Fruit fly (Drosophila melanogaster): ENCODE measurements around the gene Rala.

The Rala gene

DNA sequence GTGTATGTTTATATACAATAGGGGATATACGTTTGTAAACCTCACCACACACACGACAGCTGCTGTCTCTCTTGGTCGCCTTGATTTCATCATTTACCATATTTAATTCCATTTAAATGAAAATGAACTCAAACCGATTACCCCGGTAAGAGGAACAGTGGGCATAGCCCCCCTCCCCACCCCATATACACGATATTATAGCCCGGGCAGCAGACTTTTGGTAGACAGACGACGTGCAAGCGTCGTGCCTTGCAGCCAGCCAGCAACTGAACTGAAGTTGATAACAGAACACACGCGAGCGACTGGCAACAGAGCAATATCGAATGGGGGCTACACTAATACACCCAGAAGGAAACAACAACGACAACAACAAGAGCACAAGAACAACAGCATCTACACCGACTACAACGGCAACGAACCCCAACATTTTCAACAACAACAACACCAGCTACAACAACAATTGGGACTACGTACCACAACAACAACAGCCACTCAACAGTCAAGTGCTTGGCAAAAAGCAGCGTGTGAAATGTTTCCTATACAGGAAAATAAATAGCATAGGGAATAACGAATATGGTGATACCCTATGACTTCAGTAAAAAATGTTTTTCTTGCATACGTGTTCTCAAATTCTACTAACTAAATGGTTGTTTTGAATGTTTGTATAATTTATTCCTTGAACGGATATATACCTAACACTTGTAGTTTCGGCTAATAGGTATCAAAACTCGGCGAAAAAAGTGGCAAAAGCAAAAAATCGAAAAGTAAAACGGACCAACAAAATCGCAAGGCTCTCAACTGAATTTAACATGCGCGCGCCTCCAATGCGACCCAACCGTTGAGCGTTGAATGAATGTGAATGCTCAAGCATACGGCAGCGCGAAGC is 23.8 kb upstream of the Rala start (continued):
- TF ChIP-seq CG2875 (GFP tag; optimal IDR thresholded peaks at IDR 0.05) (peak; percentile 38), ato (GFP tag; IDR thresholded peaks at IDR 0.05; ENCODE audit: partially characterized antibody) (0 out of 2 replicates have a peak, but pooled peaks have one; percentile 29), run (tag; optimal IDR thresholded peaks at IDR 0.05) (peak; percentile 65), CG6272 (GFP tag; IDR thresholded peaks at IDR 0.05) (peak; percentile 74), jing (GFP tag; optimal IDR thresholded peaks at IDR 0.05) (peak; percentile 84), CG1832 (GFP tag; optimal IDR thresholded peaks at IDR 0.05) (no peak), CG17361 (GFP tag; IDR thresholded peaks at IDR 0.05) (no peak; the same call in 2 of the 3 replicates), CG3065 (GFP tag; optimal IDR thresholded peaks at IDR 0.05) (no peak), CG17328 (GFP tag; IDR thresholded peaks at IDR 0.05) (peak; percentile 85), Mrtf (GFP tag; IDR thresholded peaks at IDR 0.05) (peak; percentile 83), Ravus (GFP tag; IDR thresholded peaks at IDR 0.05) (peak; percentile 71), schlank (tag; optimal IDR thresholded peaks at IDR 0.05) (peak; percentile 66), CG17186 (GFP tag; optimal IDR thresholded peaks at IDR 0.05) (no peak), Ada2b (GFP tag; IDR thresholded peaks at IDR 0.05) (peak; percentile 86), bsh (GFP tag; optimal IDR thresholded peaks at IDR 0.05) (peak; percentile 26 to 81), YL-1 (GFP tag; optimal IDR thresholded peaks at IDR 0.05) (no peak), CG5180 (GFP tag; optimal IDR thresholded peaks at IDR 0.05) (peak; percentile 94), Oaz (GFP tag; IDR thresholded peaks at IDR 0.05) (peak; percentile 62), NFAT (GFP tag; IDR thresholded peaks at IDR 0.05) (peak; percentile 23; the same call in 1 of the 2 replicates), Xbp1 (GFP tag; optimal IDR thresholded peaks at IDR 0.05) (peak; percentile 82), zfh2 (GFP tag; optimal IDR thresholded peaks at IDR 0.05) (peak; percentile 71), nmo (GFP tag; optimal IDR thresholded peaks at IDR 0.05) (peak; percentile 86), al (GFP tag; IDR thresholded peaks at IDR 0.05) (peak; percentile 83), insv (GFP tag; optimal IDR thresholded peaks at IDR 0.05) (no peak), CG8359 (GFP tag; optimal IDR thresholded peaks at IDR 0.05; ENCODE audit: borderline replicate concordance) (peak; percentile 52), CG7987 (GFP tag; optimal IDR thresholded peaks at IDR 0.05) (no peak), ttk (GFP tag; IDR thresholded peaks at IDR 0.05) (peak; percentile 81), CG8089 (GFP tag; optimal IDR thresholded peaks at IDR 0.05) (peak; percentile 74), CG17385 (GFP tag; optimal IDR thresholded peaks at IDR 0.05) (peak; percentile 79), CG2199 (GFP tag; IDR thresholded peaks at IDR 0.05) (peak; percentile 46; the same call in 2 of the 3 replicates), oc (tag; optimal IDR thresholded peaks at IDR 0.05) (peak; percentile 86), Hr39 (optimal IDR thresholded peaks at IDR 0.05) (no peak), CG10654 (GFP tag; optimal IDR thresholded peaks at IDR 0.05) (peak; percentile 70), B-H2 (GFP tag; optimal IDR thresholded peaks at IDR 0.05) (peak; percentile 49), croc (GFP tag; conservative IDR thresholded peaks at IDR 0.05) (peak; percentile 69), pho (GFP tag; optimal IDR thresholded peaks at IDR 0.05) (peak; percentile 85), Hand (GFP tag; optimal IDR thresholded peaks at IDR 0.05) (peak; percentile 55), CG9215 (GFP tag; IDR thresholded peaks at IDR 0.05) (peak; percentile 69), CG33213 (GFP tag; optimal IDR thresholded peaks at IDR 0.05) (peak; percentile 65), CG17568 (GFP tag; optimal IDR thresholded peaks at IDR 0.05) (peak; percentile 66), Elba2 (GFP tag; optimal IDR thresholded peaks at IDR 0.05) (no peak), Taf1 (GFP tag; IDR thresholded peaks at IDR 0.05) (peak; percentile 68), CG15479 (GFP tag; optimal IDR thresholded peaks at IDR 0.05) (no peak), wek (GFP tag; optimal IDR thresholded peaks at IDR 0.05) (peak; percentile 24), CG9609 (GFP tag; optimal IDR thresholded peaks at IDR 0.05) (peak; percentile 88), cg (GFP tag; optimal IDR thresholded peaks at IDR 0.05) (peak; percentile 72), CG14965 (GFP tag; optimal IDR thresholded peaks at IDR 0.05; ENCODE audit: borderline replicate concordance) (peak; percentile 48), CG32767 (GFP tag; IDR thresholded peaks at IDR 0.05) (peak; percentile 79), toy (GFP tag; IDR thresholded peaks at IDR 0.05) (no peak)
